Worm (Caenorhabditis elegans) whole organism, mixed stage, embryonic: ENCODE measurements around the gene atp-4.

Source experiments
- M03D4.4 ChIP-seq: sonication (generic microtip); optimal IDR thresholded peaks from 2 replicates; lab custom pipeline; 2017; ENCODE audit warnings: mild to moderate bottlenecking, missing genetic modification characterization, missing compliant biosample characterization
- blmp-1 ChIP-seq: fragments of 150-350 bp; optimal IDR thresholded peaks from 2 replicates; lab custom pipeline; 2014; ENCODE audit warnings: missing biosample characterization, missing genetic modification characterization
- ceh-43 ChIP-seq: fragments of 200-800 bp; sonication (Bioruptor generic); optimal IDR thresholded peaks from 2 replicates; lab custom pipeline; 2018; ENCODE audit warnings: mild to moderate bottlenecking, missing genetic modification characterization, moderate library complexity, missing compliant biosample characterization
- elt-1 ChIP-seq: sonication (generic microtip); optimal IDR thresholded peaks from 2 replicates; lab custom pipeline; 2017; ENCODE audit warnings: missing genetic modification characterization, mild to moderate bottlenecking, missing compliant biosample characterization, antibody characterized with exemption, moderate library complexity, borderline replicate concordance; ENCODE audit not compliant: insufficient read depth
- elt-3 ChIP-seq: fragments of 150-350 bp; optimal IDR thresholded peaks from 2 replicates; lab custom pipeline; 2014; ENCODE audit warnings: missing biosample characterization, missing genetic modification characterization
- flh-1 ChIP-seq: fragments of 200-800 bp; sonication (Bioruptor generic); optimal IDR thresholded peaks from 2 replicates; lab custom pipeline; 2018; ENCODE audit warnings: mild to moderate bottlenecking, missing genetic modification characterization, moderate library complexity, missing compliant biosample characterization
- lsy-2 ChIP-seq: fragments of 150-350 bp; optimal IDR thresholded peaks from 2 replicates; lab custom pipeline; 2014; ENCODE audit warnings: missing biosample characterization, missing genetic modification characterization
- mep-1 ChIP-seq: fragments of 150-350 bp; optimal IDR thresholded peaks from 2 replicates; lab custom pipeline; 2017; ENCODE audit warnings: missing biosample characterization, missing genetic modification reagents, missing genetic modification characterization, inconsistent platforms
- nhr-12 ChIP-seq: fragments of 150-350 bp; optimal IDR thresholded peaks from 2 replicates; lab custom pipeline; 2014; ENCODE audit warnings: missing biosample characterization, missing genetic modification characterization
- nhr-28 ChIP-seq: fragments of 150-350 bp; optimal IDR thresholded peaks from 2 replicates; lab custom pipeline; 2014; ENCODE audit warnings: missing biosample characterization, missing genetic modification characterization
- nhr-76 ChIP-seq: sonication (generic microtip); optimal IDR thresholded peaks from 2 replicates; lab custom pipeline; 2017; ENCODE audit warnings: missing biosample characterization, missing genetic modification characterization
- pha-4 ChIP-seq: fragments of 150-350 bp; optimal IDR thresholded peaks from 2 replicates; lab custom pipeline; 2018; ENCODE audit warnings: missing biosample characterization, missing genetic modification reagents, missing genetic modification characterization
- snpc-4 ChIP-seq: fragments of 150-350 bp; optimal IDR thresholded peaks from 2 replicates; lab custom pipeline; 2014; ENCODE audit warnings: missing biosample characterization, missing genetic modification characterization
- unc-39 ChIP-seq: fragments of 150-350 bp; optimal IDR thresholded peaks from 2 replicates; lab custom pipeline; 2014; ENCODE audit warnings: missing biosample characterization, missing genetic modification characterization

- no peak for TF ChIP-seq nhr-76 (tag; lab: Kevin White, UChicago)
- no peak for TF ChIP-seq nhr-28 (tag; lab: Kevin White, UChicago)
- no peak for TF ChIP-seq nhr-12 (tag; lab: Kevin White, UChicago)
- no peak for TF ChIP-seq flh-1 (GFP tag; lab: Kevin White, UChicago)
- no peak for TF ChIP-seq pha-4
- TF ChIP-seq lsy-2 (tag; lab: Kevin White, UChicago), result no peak
- TF ChIP-seq snpc-4 (tag; lab: Kevin White, UChicago), result no peak
- TF ChIP-seq unc-39 (tag; lab: Kevin White, UChicago), result no peak
- TF ChIP-seq elt-1 (tag; lab: Kevin White, UChicago), result no peak
- TF ChIP-seq mep-1 (tag; lab: Kevin White, UChicago), result no peak
- no peak for TF ChIP-seq elt-3 (tag; lab: Kevin White, UChicago)
- no peak for TF ChIP-seq M03D4.4 (tag; lab: Kevin White, UChicago)
- TF ChIP-seq ceh-43, result no peak
- TF ChIP-seq blmp-1 (tag; lab: Kevin White, UChicago), result no peak
Observed at ce11 chrV:6407587-6407986, 19.3 kb downstream of the atp-4 start.
